Worm (Caenorhabditis elegans): ENCODE measurements around the gene dnj-5.

dnj-5 gene

ce11 chrII:6853059-6853466 is 5.0 kb downstream of the dnj-5 start (continued):
- TF ChIP-seq fos-1 (tag; optimal IDR thresholded peaks at IDR 0.05) (peak; percentile 44), lin-15B (tag; optimal IDR thresholded peaks at IDR 0.05) (no peak), tlp-1 (tag; optimal IDR thresholded peaks at IDR 0.05) (no peak), skn-1 (tag; optimal IDR thresholded peaks at IDR 0.05) (peak; percentile 50), zip-4 (GFP tag; optimal IDR thresholded peaks at IDR 0.05) (no peak), rnt-1 (tag; optimal IDR thresholded peaks at IDR 0.05) (peak; percentile 82), nhr-12 (tag; optimal IDR thresholded peaks at IDR 0.05) (no peak), snpc-4 (tag; optimal IDR thresholded peaks at IDR 0.05) (peak; percentile 44), mab-9 (GFP tag; IDR thresholded peaks at IDR 0.05) (peak; percentile 61), fkh-10 (GFP tag; optimal IDR thresholded peaks at IDR 0.05) (peak; percentile 44), nhr-28 (tag; optimal IDR thresholded peaks at IDR 0.05) (no peak), nhr-90 (tag; optimal IDR thresholded peaks at IDR 0.05; ENCODE audit: poor library complexity) (peak; percentile 59), xbp-1 (tag; optimal IDR thresholded peaks at IDR 0.05) (peak; percentile 54), unc-62 (GFP tag; optimal IDR thresholded peaks at IDR 0.05) (no peak), irx-1 (tag; optimal IDR thresholded peaks at IDR 0.05) (peak; percentile 50), pag-3 (tag; optimal IDR thresholded peaks at IDR 0.05; ENCODE audit: borderline replicate concordance, insufficient read depth) (no peak), mep-1 (tag; optimal IDR thresholded peaks at IDR 0.05) (peak; percentile 68), lin-13 (GFP tag; optimal IDR thresholded peaks at IDR 0.05) (peak; percentile 78), C16A3.4 (tag; optimal IDR thresholded peaks at IDR 0.05) (peak; percentile 75), dsc-1 (tag; optimal IDR thresholded peaks at IDR 0.05) (peak; percentile 70), pqm-1 (tag; optimal IDR thresholded peaks at IDR 0.05) (no peak), sup-37 (GFP tag; optimal IDR thresholded peaks at IDR 0.05) (no peak), hlh-4 (tag; optimal IDR thresholded peaks at IDR 0.05) (no peak), ceh-8 (GFP tag; optimal IDR thresholded peaks at IDR 0.05) (no peak), lin-35 (GFP tag; optimal IDR thresholded peaks at IDR 0.05) (peak; percentile 35 to 83), hpl-2 (GFP tag; optimal IDR thresholded peaks at IDR 0.05) (no peak), dpl-1 (GFP tag; optimal IDR thresholded peaks at IDR 0.05) (peak in 2 of 3 experiments; percentile 36 to 47), efl-3 (GFP tag; optimal IDR thresholded peaks at IDR 0.05) (no peak), fkh-4 (tag; optimal IDR thresholded peaks at IDR 0.05; ENCODE audit: borderline replicate concordance) (no peak), nhr-85 (tag) (no peak), nhr-84 (tag; optimal IDR thresholded peaks at IDR 0.05) (no peak), mdl-1 (tag; optimal IDR thresholded peaks at IDR 0.05) (peak in 1 of 2 experiments; percentile 75), unc-86 (tag; optimal IDR thresholded peaks at IDR 0.05) (peak; percentile 44), vab-15 (tag; optimal IDR thresholded peaks at IDR 0.05) (peak; percentile 22), zag-1 (tag; optimal IDR thresholded peaks at IDR 0.05) (no peak), pax-3 (tag; optimal IDR thresholded peaks at IDR 0.05) (no peak), ceh-90 (tag; optimal IDR thresholded peaks at IDR 0.05) (no peak), snu-23 (GFP tag; optimal IDR thresholded peaks at IDR 0.05) (peak; percentile 85), nhr-77 (tag; optimal IDR thresholded peaks at IDR 0.05) (peak; percentile 75), sptf-1 (tag; optimal IDR thresholded peaks at IDR 0.05) (no peak), ama-1 (optimal IDR thresholded peaks at IDR 0.05) (peak; percentile 51), unc-130 (tag; optimal IDR thresholded peaks at IDR 0.05) (peak; percentile 15), alr-1 (tag; optimal IDR thresholded peaks at IDR 0.05; ENCODE audit: borderline replicate concordance) (no peak), mef-2 (tag; optimal IDR thresholded peaks at IDR 0.05) (no peak), nhr-237 (tag; optimal IDR thresholded peaks at IDR 0.05) (peak; percentile 27), grh-1 (GFP tag; IDR thresholded peaks at IDR 0.05) (no peak), F16B12.6 (tag; optimal IDR thresholded peaks at IDR 0.05) (no peak), lir-3 (tag; optimal IDR thresholded peaks at IDR 0.05; ENCODE audit: poor library complexity) (peak; percentile 20), lin-14 (GFP tag; optimal IDR thresholded peaks at IDR 0.05) (peak; percentile 84), nhr-71 (tag; optimal IDR thresholded peaks at IDR 0.05) (peak; percentile 79), nhr-76 (tag; optimal IDR thresholded peaks at IDR 0.05) (no peak), nhr-19 (GFP tag; conservative IDR thresholded peaks at IDR 0.05) (peak; percentile 79), ceh-82 (tag; optimal IDR thresholded peaks at IDR 0.05) (peak; percentile 58 to 82 (median 69)), aha-1 (tag; optimal IDR thresholded peaks at IDR 0.05) (no peak)
